Worm (Caenorhabditis elegans) whole organism, L4 larva: ENCODE measurements around the gene F49E11.7.

Experiments
- F49E8.2 ChIP-seq: sonication (generic microtip); optimal IDR thresholded peaks from 2 replicates; lab custom pipeline; 2016; ENCODE audit warnings: missing compliant biosample characterization, mild to moderate bottlenecking, missing genetic modification characterization, borderline replicate concordance
- R02D3.7 ChIP-seq: fragments of 150-350 bp; sonication (generic microtip); optimal IDR thresholded peaks from 3 replicates; lab custom pipeline; 2014; ENCODE audit warnings: missing biosample characterization, missing genetic modification characterization
- Y48G9A.11 ChIP-seq: fragments of 200-800 bp; sonication (Bioruptor generic); IDR thresholded peaks from 2 replicates; pipeline ENCODE4 v1.3.6; 2022; ENCODE audit warnings: missing genetic modification reagents, missing genetic modification characterization, missing compliant biosample characterization
- Y75B8A.6 ChIP-seq: fragments of 200-800 bp; sonication (Bioruptor generic); IDR thresholded peaks from 2 replicates; pipeline ENCODE4 v1.3.6; 2022; ENCODE audit warnings: missing genetic modification reagents, missing genetic modification characterization, missing compliant biosample characterization
- ZK337.2 ChIP-seq: fragments of 200-800 bp; sonication (Bioruptor generic); IDR thresholded peaks from 2 replicates; pipeline ENCODE4 v1.3.6; 2022; ENCODE audit warnings: missing genetic modification reagents, missing genetic modification characterization, missing compliant biosample characterization
- aha-1 ChIP-seq: fragments of 150-350 bp; peaks from one replicate; lab custom pipeline; 2014; ENCODE audit warnings: missing biosample characterization, missing genetic modification characterization
- ama-1 ChIP-seq: fragments of 150-350 bp; optimal IDR thresholded peaks from 2 replicates; lab custom pipeline; 2014; ENCODE audit warnings: inconsistent platforms, mixed read lengths
- ceh-20 ChIP-seq: fragments of 200-800 bp; sonication (Bioruptor generic); IDR thresholded peaks from 2 replicates; pipeline ENCODE4 v1.3.6; 2022; ENCODE audit warnings: missing genetic modification reagents, missing genetic modification characterization, missing compliant biosample characterization
- ceh-28 ChIP-seq: fragments of 150-350 bp; optimal IDR thresholded peaks from 2 replicates; lab custom pipeline; 2014; ENCODE audit warnings: missing biosample characterization, missing genetic modification reagents, missing genetic modification characterization
- ceh-82 ChIP-seq: sonication (generic microtip); optimal IDR thresholded peaks from 2 replicates; lab custom pipeline; 2017; ENCODE audit warnings: missing biosample characterization, missing genetic modification characterization
- daf-16 ChIP-seq, 3 experiments: sonication (generic microtip); optimal IDR thresholded peaks; 2 replicates each; lab custom pipeline; 2016 to 2017; ENCODE audit warnings: missing genetic modification characterization in 3 of 3, missing genetic modification reagents in 3 of 3, mild to moderate bottlenecking in 2 of 3, missing compliant biosample characterization in 2 of 3, missing biosample characterization in 1 of 3, moderate library complexity in 1 of 3
- dmd-6 ChIP-seq: fragments of 200-800 bp; sonication (Bioruptor generic); IDR thresholded peaks from 2 replicates; pipeline ENCODE4 v1.3.6; 2022; ENCODE audit warnings: missing genetic modification reagents, missing genetic modification characterization, missing compliant biosample characterization
- dmd-8 ChIP-seq: fragments of 200-800 bp; sonication (Bioruptor generic); IDR thresholded peaks from 2 replicates; pipeline ENCODE4 v1.3.6; 2022; ENCODE audit warnings: missing genetic modification characterization, missing compliant biosample characterization
- dpl-1 ChIP-seq: fragments of 150-350 bp; optimal IDR thresholded peaks from 2 replicates; lab custom pipeline; 2014; ENCODE audit warnings: missing biosample characterization, missing genetic modification reagents, missing genetic modification characterization
- dve-1 ChIP-seq: sonication (generic microtip); optimal IDR thresholded peaks from 2 replicates; lab custom pipeline; 2017; ENCODE audit warnings: antibody characterized with exemption, mild to moderate bottlenecking, missing genetic modification characterization, missing compliant biosample characterization; ENCODE audit not compliant: insufficient read depth
- fos-1 ChIP-seq: fragments of 150-350 bp; optimal IDR thresholded peaks from 2 replicates; lab custom pipeline; 2014; ENCODE audit warnings: missing biosample characterization, missing genetic modification characterization
- gei-8 ChIP-seq: fragments of 200-800 bp; sonication (Bioruptor generic); optimal IDR thresholded peaks from 2 replicates; lab custom pipeline; 2018; ENCODE audit warnings: mild to moderate bottlenecking, missing genetic modification characterization, missing compliant biosample characterization
- hlh-30 ChIP-seq: sonication (generic microtip); optimal IDR thresholded peaks from 2 replicates; lab custom pipeline; 2017; ENCODE audit warnings: antibody characterized with exemption, mild to moderate bottlenecking, missing genetic modification characterization, missing compliant biosample characterization; ENCODE audit not compliant: insufficient read depth
- hmg-1.1 ChIP-seq: fragments of 200-800 bp; sonication (Bioruptor generic); IDR thresholded peaks from 2 replicates; pipeline ENCODE4 v1.3.6; 2022; ENCODE audit warnings: missing genetic modification reagents, missing genetic modification characterization, missing compliant biosample characterization
- lim-7 ChIP-seq: fragments of 200-800 bp; sonication (Bioruptor generic); IDR thresholded peaks from 2 replicates; pipeline ENCODE4 v1.3.6; 2022; ENCODE audit warnings: missing genetic modification characterization, missing compliant biosample characterization
- lin-29 ChIP-seq: fragments of 200-800 bp; sonication (Bioruptor generic); IDR thresholded peaks from 2 replicates; pipeline ENCODE4 v1.3.6; 2022; ENCODE audit warnings: missing genetic modification reagents, missing genetic modification characterization, missing compliant biosample characterization
- lin-38 ChIP-seq: fragments of 200-800 bp; sonication (Bioruptor generic); IDR thresholded peaks from 2 replicates; pipeline ENCODE4 v1.3.6; 2022; ENCODE audit warnings: missing genetic modification reagents, missing genetic modification characterization, missing compliant biosample characterization
- lsy-2 ChIP-seq, 2 experiments: fragments of 150-350 bp in 1 of 2; sonication (generic microtip) in 1 of 2; optimal IDR thresholded peaks; 2 replicates each; lab custom pipeline; 2014 to 2017; ENCODE audit warnings: missing biosample characterization in 2 of 2, missing genetic modification characterization in 2 of 2
- mep-1 ChIP-seq: fragments of 150-350 bp; sonication (generic microtip); optimal IDR thresholded peaks from 3 replicates; lab custom pipeline; 2014; ENCODE audit warnings: missing biosample characterization, missing genetic modification characterization
- mes-2 ChIP-seq: sonication (generic microtip); optimal IDR thresholded peaks from 2 replicates; lab custom pipeline; 2016; ENCODE audit warnings: missing genotype, mild to moderate bottlenecking, missing genetic modification characterization, missing compliant biosample characterization; ENCODE audit not compliant: poor library complexity, severe bottlenecking
- mxl-3 ChIP-seq: fragments of 200-800 bp; sonication (Bioruptor generic); optimal IDR thresholded peaks from 2 replicates; lab custom pipeline; 2018; ENCODE audit warnings: mild to moderate bottlenecking, missing genetic modification characterization, missing compliant biosample characterization
- nhr-11 ChIP-seq: fragments of 150-350 bp; optimal IDR thresholded peaks from 2 replicates; lab custom pipeline; 2014; ENCODE audit warnings: missing biosample characterization, missing genetic modification characterization
- nhr-111 ChIP-seq: fragments of 200-800 bp; sonication (Bioruptor generic); optimal IDR thresholded peaks from 2 replicates; lab custom pipeline; 2018; ENCODE audit warnings: mild to moderate bottlenecking, missing genetic modification characterization, missing compliant biosample characterization
- nhr-25 ChIP-seq: sonication (generic microtip); optimal IDR thresholded peaks from 2 replicates; lab custom pipeline; 2017; ENCODE audit warnings: missing genetic modification characterization, mild to moderate bottlenecking, missing compliant biosample characterization, antibody characterized with exemption, moderate library complexity, borderline replicate concordance; ENCODE audit not compliant: insufficient read depth
- nhr-28 ChIP-seq: fragments of 150-350 bp; optimal IDR thresholded peaks from 2 replicates; lab custom pipeline; 2014; ENCODE audit warnings: missing biosample characterization, missing genetic modification characterization
- nhr-42 ChIP-seq: fragments of 200-800 bp; sonication (Bioruptor generic); IDR thresholded peaks from 2 replicates; pipeline ENCODE4 v1.3.6; 2022; ENCODE audit warnings: missing genetic modification characterization, missing compliant biosample characterization
- nhr-48 ChIP-seq: sonication (generic microtip); optimal IDR thresholded peaks from 2 replicates; lab custom pipeline; 2016; ENCODE audit warnings: mild to moderate bottlenecking, missing genetic modification characterization, missing compliant biosample characterization
- nhr-6 ChIP-seq: fragments of 150-350 bp; optimal IDR thresholded peaks from 2 replicates; lab custom pipeline; 2014; ENCODE audit warnings: missing biosample characterization, missing genetic modification characterization
- nhr-77 ChIP-seq: fragments of 150-350 bp; optimal IDR thresholded peaks from 2 replicates; lab custom pipeline; 2014; ENCODE audit warnings: missing biosample characterization, missing genetic modification characterization
- pha-4 ChIP-seq, 2 experiments: fragments of 150-350 bp in 1 of 2; fragments of 200-800 bp in 1 of 2; sonication (Bioruptor generic) in 1 of 2; IDR thresholded peaks in 1 of 2; optimal IDR thresholded peaks in 1 of 2; 2 replicates each; pipeline versions ENCODE4 v1.3.6 to Lab custom; 2014 to 2022; ENCODE audit warnings: missing genetic modification characterization in 2 of 2, missing genetic modification reagents in 2 of 2, missing biosample characterization in 1 of 2, missing compliant biosample characterization in 1 of 2
- rbr-2 ChIP-seq: sonication (generic microtip); optimal IDR thresholded peaks from 2 replicates; lab custom pipeline; 2016; ENCODE audit warnings: missing genotype, missing genetic modification characterization, missing compliant biosample characterization
- saeg-2 ChIP-seq: fragments of 200-800 bp; sonication (Bioruptor generic); IDR thresholded peaks from 2 replicates; pipeline ENCODE4 v1.3.6; 2022; ENCODE audit warnings: missing genetic modification reagents, missing genetic modification characterization, missing compliant biosample characterization
- snpc-1.2 ChIP-seq: fragments of 200-800 bp; sonication (Bioruptor generic); IDR thresholded peaks from 2 replicates; pipeline ENCODE4 v1.3.6; 2022; ENCODE audit warnings: missing genetic modification reagents, missing genetic modification characterization, missing compliant biosample characterization
- snpc-4 ChIP-seq: fragments of 150-350 bp; optimal IDR thresholded peaks from 2 replicates; lab custom pipeline; 2014; ENCODE audit warnings: missing biosample characterization, missing genetic modification characterization
- spr-1 ChIP-seq: sonication (generic microtip); optimal IDR thresholded peaks from 2 replicates; lab custom pipeline; 2016; ENCODE audit warnings: mild to moderate bottlenecking, missing genetic modification characterization, missing compliant biosample characterization
- spr-3 ChIP-seq: fragments of 200-800 bp; sonication (Bioruptor generic); optimal IDR thresholded peaks from 2 replicates; lab custom pipeline; 2018; ENCODE audit warnings: mild to moderate bottlenecking, missing genetic modification characterization, missing compliant biosample characterization
- tag-97 ChIP-seq: fragments of 200-800 bp; sonication (Bioruptor generic); IDR thresholded peaks from 2 replicates; pipeline ENCODE4 v1.3.6; 2022; ENCODE audit warnings: missing genetic modification characterization, missing compliant biosample characterization
- tra-1 ChIP-seq: fragments of 200-800 bp; sonication (Bioruptor generic); IDR thresholded peaks from 2 replicates; pipeline ENCODE4 v1.3.6; 2022; ENCODE audit warnings: missing genetic modification reagents, missing genetic modification characterization, missing compliant biosample characterization
- unc-130 ChIP-seq: sonication (generic microtip); optimal IDR thresholded peaks from 2 replicates; lab custom pipeline; 2016; ENCODE audit warnings: missing genetic modification reagents, missing genetic modification characterization, missing compliant biosample characterization
- unc-39 ChIP-seq: sonication (generic microtip); optimal IDR thresholded peaks from 2 replicates; lab custom pipeline; 2017; ENCODE audit warnings: missing biosample characterization, missing genetic modification characterization
- zfp-3 ChIP-seq: fragments of 200-800 bp; sonication (Bioruptor generic); conservative IDR thresholded peaks from 2 replicates; pipeline ENCODE4 v1.3.6; 2022; ENCODE audit warnings: missing genetic modification reagents, missing genetic modification characterization, missing compliant biosample characterization
- ztf-11 ChIP-seq: fragments of 150-350 bp; optimal IDR thresholded peaks from 2 replicates; lab custom pipeline; 2014; ENCODE audit warnings: missing biosample characterization, missing genetic modification characterization
- ztf-7 ChIP-seq: fragments of 150-350 bp; optimal IDR thresholded peaks from 2 replicates; lab custom pipeline; 2014; ENCODE audit warnings: missing biosample characterization, missing genetic modification characterization

Gene F49E11.7

ce11 chrIV:13090967-13091366 lies 38.3 kb downstream of the F49E11.7 start, which contains the start of gene col-132:
Gene col-132, minus strand, starts transcription at chrIV:13091067.
- TF ChIP-seq nhr-28 (no peak), snpc-1.2 (GFP tag; lab: Robert Waterston, UW) (no peak), aha-1 (tag; lab: Kevin White, UChicago) (no peak), zfp-3 (GFP tag; lab: Robert Waterston, UW) (no peak), ceh-82 (tag; lab: Kevin White, UChicago) (no peak), R02D3.7 (no peak), nhr-11 (tag; lab: Kevin White, UChicago) (no peak)

- no peak for TF ChIP-seq nhr-25
- peak; percentile 60 for TF ChIP-seq nhr-28
- no peak for TF ChIP-seq gei-8
- TF ChIP-seq nhr-77 (tag; lab: Kevin White, UChicago): peak; percentile 19
- TF ChIP-seq lsy-2 (tag; optimal IDR thresholded peaks at IDR 0.05; lab: Kevin White, UChicago): peak in 1 of 2 experiments; percentile 88
- TF ChIP-seq tag-97 (GFP tag; lab: Robert Waterston, UW): no peak
- peak; percentile 53 for TF ChIP-seq dve-1 (tag; lab: Kevin White, UChicago)
- no peak for TF ChIP-seq mxl-3 (GFP tag; lab: Kevin White, UChicago)
- no peak for TF ChIP-seq nhr-48 (tag; lab: Kevin White, UChicago)
- TF ChIP-seq zfp-3 (GFP tag; lab: Robert Waterston, UW): no peak
- TF ChIP-seq hmg-1.1 (GFP tag; lab: Robert Waterston, UW): no peak
- TF ChIP-seq Y75B8A.6: no peak
- no peak for TF ChIP-seq F49E8.2 (tag; lab: Kevin White, UChicago)
- TF ChIP-seq tra-1: no peak
- no peak; the same call in 1 of the 2 replicates for TF ChIP-seq dmd-6 (GFP tag; lab: Robert Waterston, UW)
- TF ChIP-seq ztf-7: no peak
- TF ChIP-seq spr-3 (GFP tag; lab: Kevin White, UChicago): no peak
- TF ChIP-seq ZK337.2 (GFP tag; lab: Robert Waterston, UW): no peak
- no peak for TF ChIP-seq daf-16 (GFP tag; optimal IDR thresholded peaks at IDR 0.05; lab: Kevin White, UChicago)
- TF ChIP-seq daf-16 (tag; optimal IDR thresholded peaks at IDR 0.05; lab: Kevin White, UChicago): peak; percentile 70
- TF ChIP-seq hlh-30: peak; percentile 53
- no peak for TF ChIP-seq snpc-1.2 (GFP tag; lab: Robert Waterston, UW)
- TF ChIP-seq pha-4 (GFP tag; IDR thresholded peaks at IDR 0.05; lab: Robert Waterston, UW): no peak
- peak; percentile 25 for TF ChIP-seq pha-4 (tag; optimal IDR thresholded peaks at IDR 0.05; lab: Kevin White, UChicago)
- no peak for TF ChIP-seq mep-1 (tag; lab: Kevin White, UChicago)
- TF ChIP-seq rbr-2 (tag; lab: Kevin White, UChicago): peak; percentile 10
- peak; percentile 82 for TF ChIP-seq mes-2
- TF ChIP-seq lin-38 (GFP tag; lab: Robert Waterston, UW): peak; percentile 94
- no peak for TF ChIP-seq lin-29 (GFP tag; lab: Robert Waterston, UW)
- TF ChIP-seq lim-7 (GFP tag; lab: Robert Waterston, UW): no peak
- no peak for TF ChIP-seq nhr-42 (GFP tag; lab: Robert Waterston, UW)
- TF ChIP-seq dpl-1 (GFP tag; lab: Kevin White, UChicago): peak; percentile 90
- no peak for TF ChIP-seq ceh-20 (GFP tag; lab: Robert Waterston, UW)
- TF ChIP-seq saeg-2 (GFP tag; lab: Robert Waterston, UW): no peak
- TF ChIP-seq ama-1 (lab: Kevin White, UChicago): peak; percentile 4
- TF ChIP-seq nhr-11 (tag; lab: Kevin White, UChicago): peak; percentile 68
- TF ChIP-seq snpc-4 (tag; lab: Kevin White, UChicago): no peak
- TF ChIP-seq ztf-11 (tag; lab: Kevin White, UChicago): no peak
- TF ChIP-seq fos-1 (tag; lab: Kevin White, UChicago): no peak
- TF ChIP-seq Y48G9A.11 (GFP tag; lab: Robert Waterston, UW): no peak
- no peak for TF ChIP-seq unc-39 (tag; lab: Kevin White, UChicago)
- TF ChIP-seq R02D3.7: no peak
- peak; percentile 76 for TF ChIP-seq nhr-6 (tag; lab: Kevin White, UChicago)
- peak; percentile 80 for TF ChIP-seq unc-130
- no peak for TF ChIP-seq ceh-28 (tag; lab: Kevin White, UChicago)
- no peak for TF ChIP-seq nhr-111
- no peak for TF ChIP-seq dmd-8 (GFP tag; lab: Robert Waterston, UW)
- no peak for TF ChIP-seq spr-1 (tag; lab: Kevin White, UChicago)
Observed at ce11 chrIV:13093677-13094076, 41.0 kb downstream of the F49E11.7 start, which contains the start of the genes prcc-1 and C39E9.12. Gene prcc-1, minus strand, starts transcription at chrIV:13093795. Gene C39E9.12, plus strand, starts transcription at chrIV:13094007.
